Worm (Caenorhabditis elegans): ENCODE measurements around the gene nst-1.

DNA sequence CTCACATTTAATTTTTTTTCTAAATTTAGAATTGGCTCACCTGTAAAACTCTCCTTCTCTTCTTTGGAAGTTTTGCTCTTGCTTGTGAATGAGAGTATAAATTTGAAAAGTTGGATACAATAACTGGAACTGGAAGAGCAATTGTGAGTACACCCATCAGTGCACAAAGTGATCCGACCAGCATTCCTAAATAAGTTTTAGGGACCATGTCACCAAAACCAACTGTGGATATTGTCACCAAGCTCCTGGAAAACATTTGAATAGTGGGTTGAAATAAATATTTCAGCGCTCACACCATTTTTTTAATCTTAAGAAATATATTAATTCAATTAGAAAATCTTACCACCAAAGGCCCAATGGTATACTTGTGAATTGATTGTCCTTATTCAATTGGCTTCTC lies 25.3 kb upstream of the nst-1 start:
- TF ChIP-seq elt-4 (tag; optimal IDR thresholded peaks at IDR 0.05) (no peak), pag-3 (tag; optimal IDR thresholded peaks at IDR 0.05; ENCODE audit: borderline replicate concordance) (no peak), Y22D7AL.16 (tag; optimal IDR thresholded peaks at IDR 0.05) (no peak), ama-1 (optimal IDR thresholded peaks at IDR 0.05) (no peak), F13H6.1 (tag; optimal IDR thresholded peaks at IDR 0.05) (no peak), ceh-31 (tag; optimal IDR thresholded peaks at IDR 0.05) (no peak), fax-1 (tag; optimal IDR thresholded peaks at IDR 0.05) (no peak), nhr-11 (tag; optimal IDR thresholded peaks at IDR 0.05) (no peak), unc-3 (GFP tag; conservative IDR thresholded peaks at IDR 0.05) (no peak), unc-3 (tag; optimal IDR thresholded peaks at IDR 0.05) (no peak), ztf-16 (tag; optimal IDR thresholded peaks at IDR 0.05) (no peak), ceh-19 (GFP tag; optimal IDR thresholded peaks at IDR 0.05) (no peak), dmd-4 (tag; optimal IDR thresholded peaks at IDR 0.05; ENCODE audit: borderline replicate concordance) (no peak), fkh-10 (GFP tag; optimal IDR thresholded peaks at IDR 0.05) (no peak), C38D4.7 (GFP tag; optimal IDR thresholded peaks at IDR 0.05) (no peak)

Data from whole organism, late embryonic.